Fruit fly (Drosophila melanogaster): ENCODE data around the gene CG33252.

The CG33252 gene

dm6 chrX:16930465-16931286, 33.7 kb upstream of the CG33252 start (continued):
- TF ChIP-seq CG9932 (GFP tag; IDR thresholded peaks at IDR 0.05) (peak; percentile 57), abd-A (tag; optimal IDR thresholded peaks at IDR 0.05) (no peak), CG4424 (GFP tag; optimal IDR thresholded peaks at IDR 0.05) (peak; percentile 64), CG18011 (GFP tag; optimal IDR thresholded peaks at IDR 0.05) (no peak), dmrt11E (tag; optimal IDR thresholded peaks at IDR 0.05) (peak; percentile 31), MTF-1 (GFP tag; optimal IDR thresholded peaks at IDR 0.05; ENCODE audit: borderline replicate concordance) (peak; percentile 29), CG12744 (GFP tag; optimal IDR thresholded peaks at IDR 0.05) (no peak), CG10979 (tag; optimal IDR thresholded peaks at IDR 0.05) (peak; percentile 76), Xbp1 (GFP tag; optimal IDR thresholded peaks at IDR 0.05) (peak; percentile 45), CG4730 (GFP tag; IDR thresholded peaks at IDR 0.05) (peak; percentile 66), CG17186 (GFP tag; optimal IDR thresholded peaks at IDR 0.05) (no peak), Camta (GFP tag; optimal IDR thresholded peaks at IDR 0.05) (peak; percentile 32), CG32772 (GFP tag; IDR thresholded peaks at IDR 0.05) (peak; percentile 73), vvl (GFP tag; IDR thresholded peaks at IDR 0.05) (peak; percentile 80), CG34224 (GFP tag; IDR thresholded peaks at IDR 0.05; ENCODE audit: partially characterized antibody) (no peak), lmd (GFP tag; IDR thresholded peaks at IDR 0.05) (peak; percentile 73), CG1832 (GFP tag; optimal IDR thresholded peaks at IDR 0.05) (no peak), fd102C (GFP tag; optimal IDR thresholded peaks at IDR 0.05) (no peak), CG8924 (tag; optimal IDR thresholded peaks at IDR 0.05) (peak; percentile 27), mam (GFP tag; optimal IDR thresholded peaks at IDR 0.05) (peak; percentile 41), CG11560 (tag; IDR thresholded peaks at IDR 0.05) (0 out of 3 replicates have a peak, but pooled peaks have one; percentile 19), lov (optimal IDR thresholded peaks at IDR 0.05) (no peak), lov (GFP tag; IDR thresholded peaks at IDR 0.05) (no peak), NFAT (GFP tag; IDR thresholded peaks at IDR 0.05) (peak; percentile 57), zen2 (GFP tag; IDR thresholded peaks at IDR 0.05; ENCODE audit: partially characterized antibody) (no peak), CG8388 (GFP tag; optimal IDR thresholded peaks at IDR 0.05) (peak; percentile 45), Opbp (GFP tag; IDR thresholded peaks at IDR 0.05; ENCODE audit: partially characterized antibody) (no peak), CoRest (tag; optimal IDR thresholded peaks at IDR 0.05) (peak; percentile 48), CG17328 (GFP tag; IDR thresholded peaks at IDR 0.05) (peak; percentile 54), CG16815 (GFP tag; optimal IDR thresholded peaks at IDR 0.05) (no peak), aop (GFP tag; IDR thresholded peaks at IDR 0.05) (no peak), jumu (GFP tag; optimal IDR thresholded peaks at IDR 0.05) (no peak), stwl (tag; optimal IDR thresholded peaks at IDR 0.05) (no peak), CG10431 (GFP tag; optimal IDR thresholded peaks at IDR 0.05) (peak; percentile 31), CG7987 (GFP tag; optimal IDR thresholded peaks at IDR 0.05) (no peak), CG2875 (GFP tag; optimal IDR thresholded peaks at IDR 0.05) (peak; percentile 2), CG3281 (GFP tag; optimal IDR thresholded peaks at IDR 0.05) (peak; percentile 66), phol (tag; optimal IDR thresholded peaks at IDR 0.05) (peak; percentile 76), Hmx (GFP tag; optimal IDR thresholded peaks at IDR 0.05) (no peak), Fer1 (GFP tag; optimal IDR thresholded peaks at IDR 0.05) (peak; percentile 68), so (GFP tag; IDR thresholded peaks at IDR 0.05) (peak; percentile 44; the same call in 2 of the 3 replicates), CG8089 (GFP tag; optimal IDR thresholded peaks at IDR 0.05) (no peak), cg (GFP tag; optimal IDR thresholded peaks at IDR 0.05) (peak; percentile 67), ase (GFP tag; IDR thresholded peaks at IDR 0.05) (peak; percentile 60; the same call in 1 of the 3 replicates), luna (GFP tag; optimal IDR thresholded peaks at IDR 0.05) (no peak), Ets97D (GFP tag; optimal IDR thresholded peaks at IDR 0.05) (peak; percentile 12), CG4360 (GFP tag; IDR thresholded peaks at IDR 0.05) (no peak), dan (GFP tag; IDR thresholded peaks at IDR 0.05) (no peak), Dad (GFP tag; optimal IDR thresholded peaks at IDR 0.05) (no peak)

Data from whole organism, embryonic.